Worm (Caenorhabditis elegans): ENCODE measurements around the gene gar-1.

The gar-1 gene

DNA sequence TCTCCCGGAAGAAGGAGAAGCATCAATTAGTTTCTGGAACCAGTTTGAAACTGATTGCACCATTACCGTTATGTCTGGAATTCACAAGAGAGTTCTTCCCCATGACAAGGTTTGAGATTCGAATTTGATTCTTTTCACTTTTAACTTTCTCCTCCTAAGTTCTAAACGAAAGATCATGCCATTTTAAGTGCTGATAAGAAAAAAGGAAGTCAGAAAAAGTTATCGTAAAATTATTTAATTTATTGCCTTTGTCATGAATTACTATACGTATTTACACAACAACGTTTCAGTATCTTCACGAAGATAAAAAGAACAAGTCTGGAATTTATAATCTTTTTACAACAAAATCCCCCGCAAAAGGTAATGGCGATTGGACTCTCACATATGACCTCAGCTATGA is 24.6 kb downstream of the gar-1 start:
- TF ChIP-seq dve-1 (tag; optimal IDR thresholded peaks at IDR 0.05; ENCODE audit: insufficient read depth) (peak; percentile 21), ceh-28 (tag; optimal IDR thresholded peaks at IDR 0.05) (no peak), dmd-6 (GFP tag; IDR thresholded peaks at IDR 0.05) (peak; percentile 43), nhr-77 (tag; optimal IDR thresholded peaks at IDR 0.05) (peak; percentile 24), pqm-1 (tag; optimal IDR thresholded peaks at IDR 0.05) (peak; percentile 27), lin-15B (tag; optimal IDR thresholded peaks at IDR 0.05) (no peak), daf-8 (GFP tag; IDR thresholded peaks at IDR 0.05) (no peak), nhr-28 (tag; optimal IDR thresholded peaks at IDR 0.05) (peak; percentile 30)

DNA sequence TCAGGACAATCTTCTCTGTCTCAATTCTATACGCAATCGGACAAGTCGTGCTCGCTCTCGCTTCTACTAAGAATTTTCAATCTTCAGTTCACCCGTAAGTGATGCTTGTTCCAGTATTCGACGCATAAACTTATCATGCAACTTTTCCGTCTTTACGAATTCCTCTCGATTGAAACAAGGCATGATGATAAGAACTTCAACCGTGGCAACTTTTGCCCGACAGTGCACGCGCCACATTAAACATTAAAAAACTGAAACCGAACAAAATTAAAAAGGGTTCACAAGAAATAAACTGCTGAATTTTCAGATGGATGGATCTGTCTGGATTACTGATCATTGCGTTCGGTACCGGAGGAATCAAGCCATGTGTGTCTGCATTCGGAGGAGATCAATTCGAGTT is 26.2 kb downstream of the gar-1 start:
- TF ChIP-seq zfp-3 (GFP tag; conservative IDR thresholded peaks at IDR 0.05) = no peak
- peak; percentile 57 for TF ChIP-seq pqm-1 (tag; optimal IDR thresholded peaks at IDR 0.05)

DNA sequence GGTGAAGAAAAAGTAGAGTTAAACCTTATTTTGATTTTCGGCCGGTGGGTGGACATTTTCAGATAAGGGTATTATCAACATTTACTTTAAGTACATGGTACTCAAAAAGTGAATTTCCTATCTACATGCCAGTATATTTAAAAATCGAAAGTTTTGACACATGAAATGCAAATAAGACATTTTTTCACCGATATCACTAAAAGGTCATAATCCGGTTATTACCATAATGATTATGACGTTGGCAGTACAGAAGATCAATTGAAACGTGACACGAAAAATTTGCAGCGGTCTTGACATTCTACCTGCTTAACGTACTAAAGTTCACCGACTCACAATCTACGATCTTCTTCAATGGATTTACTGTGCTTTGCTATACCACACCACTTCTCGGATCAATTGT is 26.7 kb downstream of the gar-1 start:
- TF ChIP-seq unc-62 (GFP tag; optimal IDR thresholded peaks at IDR 0.05 in 1 of 2) = peak; percentile 15 to 17
- TF ChIP-seq unc-62 (tag; optimal IDR thresholded peaks at IDR 0.05) = no peak
- TF ChIP-seq dmd-6 (GFP tag; IDR thresholded peaks at IDR 0.05) = peak; percentile 69
- no peak for TF ChIP-seq sdz-12 (GFP tag; optimal IDR thresholded peaks at IDR 0.05)
- peak; percentile 0 for TF ChIP-seq nhr-77 (tag; optimal IDR thresholded peaks at IDR 0.05)
- TF ChIP-seq tra-1 (GFP tag; IDR thresholded peaks at IDR 0.05) = peak; percentile 58; the same call in 1 of the 2 replicates
- no peak for TF ChIP-seq T20F7.1 (GFP tag; optimal IDR thresholded peaks at IDR 0.05)
- TF ChIP-seq F44E2.7 (GFP tag; IDR thresholded peaks at IDR 0.05) = no peak
- peak; percentile 41 for TF ChIP-seq dve-1 (tag; optimal IDR thresholded peaks at IDR 0.05; ENCODE audit: insufficient read depth)
- peak; percentile 30 for TF ChIP-seq nhr-48 (tag; optimal IDR thresholded peaks at IDR 0.05)

DNA sequence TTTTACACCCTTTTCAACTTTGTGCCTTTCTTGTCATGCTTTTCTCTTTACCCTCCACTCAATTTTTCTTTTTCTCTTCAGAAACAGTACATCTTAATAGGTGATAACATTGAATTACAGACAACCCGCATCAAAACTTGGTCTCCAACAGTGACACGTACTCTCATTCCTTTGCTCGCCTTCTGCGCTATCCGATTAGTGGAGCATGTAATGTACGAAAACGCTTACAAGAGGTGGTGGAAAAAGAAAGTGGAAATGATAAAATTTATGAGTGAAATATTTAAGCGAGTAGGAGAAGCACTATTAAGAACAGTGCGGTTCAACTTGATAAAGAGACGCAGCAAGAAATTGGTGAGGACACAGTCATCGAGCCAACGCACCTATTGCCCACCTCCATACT is 28.1 kb downstream of the gar-1 start, which contains the start of gene pept-1:
Gene pept-1 (plus strand): TSS at position 306 of the 400 bp plus-strand sequence.
- TF ChIP-seq nhr-48 (tag; optimal IDR thresholded peaks at IDR 0.05) (peak; percentile 45), nhr-41 (GFP tag; IDR thresholded peaks at IDR 0.05) (0 out of 2 replicates have a peak, but pooled peaks have one; percentile 16), ceh-20 (GFP tag; IDR thresholded peaks at IDR 0.05) (0 out of 2 replicates have a peak, but pooled peaks have one; percentile 13), pqm-1 (tag; optimal IDR thresholded peaks at IDR 0.05) (peak; percentile 95), mxl-3 (GFP tag; optimal IDR thresholded peaks at IDR 0.05) (peak; percentile 17), ztf-11 (tag; optimal IDR thresholded peaks at IDR 0.05) (no peak), tra-1 (GFP tag; IDR thresholded peaks at IDR 0.05) (peak; percentile 76), dve-1 (tag; optimal IDR thresholded peaks at IDR 0.05; ENCODE audit: insufficient read depth) (peak; percentile 73), nhr-77 (tag; optimal IDR thresholded peaks at IDR 0.05) (peak; percentile 30), spr-3 (GFP tag; optimal IDR thresholded peaks at IDR 0.05) (no peak), hlh-11 (tag; optimal IDR thresholded peaks at IDR 0.05) (peak; percentile 91), ZK337.2 (GFP tag; IDR thresholded peaks at IDR 0.05) (no peak), duxl-1 (tag; optimal IDR thresholded peaks at IDR 0.05; ENCODE audit: poor library complexity) (no peak), gei-8 (GFP tag; optimal IDR thresholded peaks at IDR 0.05) (peak; percentile 47), dmd-6 (GFP tag; IDR thresholded peaks at IDR 0.05) (peak; percentile 88), daf-16 (GFP tag; optimal IDR thresholded peaks at IDR 0.05) (no peak), daf-16 (tag; optimal IDR thresholded peaks at IDR 0.05) (peak; percentile 58), nhr-111 (GFP tag; optimal IDR thresholded peaks at IDR 0.05) (no peak), F10B5.3 (tag; optimal IDR thresholded peaks at IDR 0.05) (no peak), lir-3 (tag; optimal IDR thresholded peaks at IDR 0.05) (no peak), php-3 (GFP tag; IDR thresholded peaks at IDR 0.05) (peak; percentile 73), lin-13 (GFP tag; optimal IDR thresholded peaks at IDR 0.05) (no peak), nhr-28 (tag; optimal IDR thresholded peaks at IDR 0.05) (peak; percentile 60), aly-2 (tag; optimal IDR thresholded peaks at IDR 0.05) (no peak), nhr-102 (tag; optimal IDR thresholded peaks at IDR 0.05) (peak; percentile 9), daf-19 (GFP tag; conservative IDR thresholded peaks at IDR 0.05) (no peak), nhr-6 (tag; optimal IDR thresholded peaks at IDR 0.05) (peak; percentile 40), pha-4 (GFP tag; IDR thresholded peaks at IDR 0.05) (peak; percentile 45; the same call in 1 of the 2 replicates), pha-4 (tag; optimal IDR thresholded peaks at IDR 0.05) (no peak), fkh-10 (GFP tag; optimal IDR thresholded peaks at IDR 0.05) (no peak), D1046.2 (GFP tag; IDR thresholded peaks at IDR 0.05) (no peak), lin-1 (GFP tag; IDR thresholded peaks at IDR 0.05) (peak; percentile 23; the same call in 1 of the 2 replicates)
